Worm (Caenorhabditis elegans): Measurements from ENCODE around the gene Y11D7A.8.
"Not testable (repeated sequence)": the region's sequence is repeated elsewhere in the genome, so short reads cannot be mapped to it uniquely, and the experiment has no call there.

Gene Y11D7A.8

DNA sequence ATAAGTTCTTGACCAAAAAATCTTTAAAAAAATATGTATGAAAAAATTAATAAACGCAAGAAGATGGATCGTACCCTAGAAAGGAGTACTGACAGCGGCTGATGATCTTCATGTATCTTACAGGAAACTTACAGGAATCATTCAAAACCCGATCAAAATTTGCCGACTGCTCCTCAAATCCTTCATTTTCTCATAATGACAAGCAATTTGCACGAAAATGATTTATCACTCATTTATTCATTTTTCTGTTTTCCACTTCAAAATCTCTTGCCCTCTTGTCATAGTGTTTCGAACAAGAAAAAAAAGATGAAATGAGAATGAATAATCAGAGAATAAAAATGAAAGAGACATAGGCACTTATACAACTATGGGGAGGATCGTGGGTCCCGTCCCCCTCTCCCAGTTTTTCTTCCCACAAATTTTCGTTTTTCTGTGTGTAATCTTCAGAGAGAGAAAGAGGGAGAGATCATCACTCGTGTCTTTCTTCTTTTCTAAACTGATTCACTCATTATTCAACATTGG, 22.9 kb downstream of the Y11D7A.8 start, which contains the start of gene nmy-3:
TSS of gene nmy-3 (plus strand) at position 472 of the 522 bp plus-strand sequence.
- TF ChIP-seq elt-3 (tag; optimal IDR thresholded peaks at IDR 0.05) = no peak
- no peak for TF ChIP-seq mls-2 (tag; optimal IDR thresholded peaks at IDR 0.05)
- no peak for TF ChIP-seq lin-13 (tag; optimal IDR thresholded peaks at IDR 0.05)
- TF ChIP-seq lsy-2 (tag; optimal IDR thresholded peaks at IDR 0.05) = no peak
- TF ChIP-seq lin-32 (GFP tag; optimal IDR thresholded peaks at IDR 0.05) = no peak
- peak; percentile 10 for TF ChIP-seq unc-120 (tag; optimal IDR thresholded peaks at IDR 0.05; ENCODE audit: poor library complexity, severe bottlenecking)
- TF ChIP-seq cnd-1 (tag; optimal IDR thresholded peaks at IDR 0.05) = no peak
- TF ChIP-seq flh-1 (GFP tag; optimal IDR thresholded peaks at IDR 0.05) = no peak

DNA sequence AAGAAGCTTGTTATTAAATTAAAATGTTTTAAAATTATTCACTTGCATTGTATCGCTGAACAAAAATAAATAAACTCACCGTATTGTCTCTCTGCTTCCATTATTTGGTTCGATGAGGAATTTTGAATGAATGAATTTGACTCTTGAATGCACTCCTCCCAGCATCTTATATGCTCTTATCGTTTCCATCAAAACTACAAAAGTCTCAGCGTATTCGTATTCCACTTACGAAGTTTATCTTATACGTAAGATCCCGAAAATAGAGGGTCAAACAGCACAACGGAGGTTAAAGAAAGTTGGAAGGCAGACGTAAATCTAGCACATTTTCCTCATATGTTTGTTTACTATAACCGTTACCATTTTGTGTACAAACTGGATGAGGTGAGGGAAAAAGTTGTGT, 35.1 kb downstream of the Y11D7A.8 start, which contains the start of gene nhr-267:
TSS of gene nhr-267 (minus strand) at position 101 of the 400 bp plus-strand sequence.
- not testable (repeated sequence) for TF ChIP-seq elt-3, mep-1, nhr-2 (tag; optimal IDR thresholded peaks at IDR 0.05)

DNA sequence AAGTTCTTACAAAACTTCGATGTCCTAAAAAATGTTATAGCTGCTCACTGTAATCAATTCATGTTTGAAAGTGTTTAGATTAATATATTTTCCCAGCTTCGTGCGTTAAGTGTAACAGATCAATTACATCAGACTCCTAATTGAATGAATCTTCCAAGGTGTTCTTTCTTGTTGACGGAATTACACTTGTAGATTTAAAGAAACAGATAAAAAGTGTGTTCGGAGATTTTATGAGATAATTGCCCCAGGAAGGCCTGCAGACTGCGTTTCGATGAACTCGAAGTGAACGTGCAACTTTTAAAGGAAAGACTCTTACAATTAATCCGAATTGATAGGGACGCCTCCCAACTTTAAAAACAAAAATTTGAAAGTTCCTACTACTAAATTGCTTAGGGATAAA, 38.5 kb downstream of the Y11D7A.8 start:
- TF ChIP-seq pha-4 (tag; optimal IDR thresholded peaks at IDR 0.05) (no peak), M03D4.4 (tag; optimal IDR thresholded peaks at IDR 0.05) (no peak), zip-8 (tag; optimal IDR thresholded peaks at IDR 0.05) (no peak), cnd-1 (tag; optimal IDR thresholded peaks at IDR 0.05) (no peak), ces-1 (GFP tag; optimal IDR thresholded peaks at IDR 0.05) (no peak), mep-1 (tag; optimal IDR thresholded peaks at IDR 0.05) (no peak), lsy-2 (tag; optimal IDR thresholded peaks at IDR 0.05) (no peak), sptf-1 (tag; optimal IDR thresholded peaks at IDR 0.05) (no peak)

ce11 chrIV:9293825-9294224, 42.6 kb downstream of the Y11D7A.8 start, which contains the start of gene nhr-264:
TSS of gene nhr-264 (minus strand) at chrIV:9293925.
- TF ChIP-seq ham-2 (GFP tag; optimal IDR thresholded peaks at IDR 0.05); zip-8 (tag; optimal IDR thresholded peaks at IDR 0.05); unc-39 (tag; optimal IDR thresholded peaks at IDR 0.05): not testable (repeated sequence)

DNA sequence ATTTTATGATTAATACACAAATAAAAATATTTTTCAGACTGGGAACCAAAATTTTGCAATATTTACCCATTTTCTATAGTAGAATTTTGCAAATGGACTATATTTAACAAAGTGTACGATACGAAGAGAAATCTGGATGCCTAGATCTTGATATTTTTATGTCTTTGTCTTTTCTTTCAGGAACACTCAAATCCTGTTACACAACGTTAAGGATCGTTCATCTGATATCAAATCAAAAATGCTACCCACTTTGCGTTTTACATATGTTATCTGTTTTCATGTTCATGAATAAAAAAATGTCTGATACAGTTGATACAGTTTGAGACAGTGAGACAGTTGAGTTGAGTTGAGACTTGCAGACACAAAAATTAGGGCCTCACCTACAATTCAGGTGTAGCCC, 45.1 kb downstream of the Y11D7A.8 start, which contains the start of gene F49C12.1:
TSS of gene F49C12.1 (minus strand) at position 70 of the 400 bp plus-strand sequence.
- TF ChIP-seq nhr-12 (tag; optimal IDR thresholded peaks at IDR 0.05) = no peak
- TF ChIP-seq ceh-43 (GFP tag; optimal IDR thresholded peaks at IDR 0.05) = no peak
- TF ChIP-seq nhr-28 (tag; optimal IDR thresholded peaks at IDR 0.05) = no peak
- TF ChIP-seq pha-4 (tag; optimal IDR thresholded peaks at IDR 0.05) = no peak
- TF ChIP-seq drap-1 (GFP tag; optimal IDR thresholded peaks at IDR 0.05) = no peak
- TF ChIP-seq ceh-83 (GFP tag; optimal IDR thresholded peaks at IDR 0.05) = no peak
- TF ChIP-seq mep-1 (tag; optimal IDR thresholded peaks at IDR 0.05) = no peak
- TF ChIP-seq cnd-1 (tag; optimal IDR thresholded peaks at IDR 0.05) = no peak
- TF ChIP-seq elt-1 (tag; optimal IDR thresholded peaks at IDR 0.05; ENCODE audit: borderline replicate concordance, insufficient read depth) = no peak
- TF ChIP-seq unc-62 (GFP tag; optimal IDR thresholded peaks at IDR 0.05) = no peak
- TF ChIP-seq zip-8 (tag; optimal IDR thresholded peaks at IDR 0.05) = no peak
- TF ChIP-seq lin-13 (tag; optimal IDR thresholded peaks at IDR 0.05) = no peak

DNA sequence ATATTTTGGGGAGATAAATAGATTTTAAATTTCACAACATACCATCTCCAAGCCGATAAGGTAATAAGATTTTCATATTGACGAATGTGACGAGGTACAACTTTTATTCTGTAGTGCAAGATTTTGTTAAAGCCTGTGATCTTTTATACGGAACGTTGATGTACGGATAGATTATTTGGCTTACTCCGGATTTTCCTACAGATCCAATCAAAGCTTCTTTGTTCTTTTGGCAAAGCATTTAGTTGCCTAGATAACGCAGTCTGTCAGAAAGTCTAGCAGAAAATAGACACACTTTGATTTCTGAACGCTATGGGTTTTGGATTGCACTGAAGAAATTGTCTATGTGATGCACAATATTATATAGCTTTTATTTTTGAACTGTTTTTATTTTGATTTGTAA, 48.0 kb downstream of the Y11D7A.8 start, which contains the start of gene F49C12.2:
TSS of gene F49C12.2 (minus strand) at position 101 of the 400 bp plus-strand sequence.
- TF ChIP-seq nhr-237 (tag; optimal IDR thresholded peaks at IDR 0.05) (no peak), pha-4 (tag; optimal IDR thresholded peaks at IDR 0.05) (no peak), blmp-1 (tag; optimal IDR thresholded peaks at IDR 0.05) (no peak), mls-2 (tag; optimal IDR thresholded peaks at IDR 0.05) (no peak), hlh-1 (tag; optimal IDR thresholded peaks at IDR 0.05) (no peak), tbx-8 (GFP tag; optimal IDR thresholded peaks at IDR 0.05) (no peak), sem-2 (GFP tag; optimal IDR thresholded peaks at IDR 0.05) (no peak), bed-3 (GFP tag; optimal IDR thresholded peaks at IDR 0.05) (no peak), ham-2 (GFP tag; optimal IDR thresholded peaks at IDR 0.05) (no peak), zip-8 (tag; optimal IDR thresholded peaks at IDR 0.05) (no peak), nhr-76 (tag; optimal IDR thresholded peaks at IDR 0.05) (no peak), lin-32 (GFP tag; optimal IDR thresholded peaks at IDR 0.05) (no peak), elt-3 (tag; optimal IDR thresholded peaks at IDR 0.05) (no peak), flh-1 (GFP tag; optimal IDR thresholded peaks at IDR 0.05) (no peak), ceh-83 (GFP tag; optimal IDR thresholded peaks at IDR 0.05) (no peak), unc-62 (GFP tag; optimal IDR thresholded peaks at IDR 0.05) (no peak)

All from whole organism, mixed stage, embryonic.